Fruit fly (Drosophila melanogaster) whole organism, adult: Measurements from ENCODE around the gene CG10853.
A peak's percentile ranks its signal among the peaks of the same experiment; 100 is the strongest.

Experiments used
- CG11617 ChIP-seq: fragments of 200-800 bp; sonication (Bioruptor generic); optimal IDR thresholded peaks from 2 replicates; lab custom pipeline; 2017; ENCODE audit warnings: mild to moderate bottlenecking, missing biosample characterization, missing genetic modification reagents, missing genetic modification characterization
- CG12768 ChIP-seq: fragments of 200-800 bp; sonication (Bioruptor generic); optimal IDR thresholded peaks from 2 replicates; lab custom pipeline; 2017; ENCODE audit warnings: missing biosample characterization, missing genetic modification characterization, mild to moderate bottlenecking, moderate library complexity, missing genetic modification reagents
- CG14711 ChIP-seq: fragments of 200-800 bp; sonication (Bioruptor generic); optimal IDR thresholded peaks from 2 replicates; lab custom pipeline; 2018; ENCODE audit warnings: missing biosample characterization, mild to moderate bottlenecking, missing genetic modification characterization, moderate library complexity
- CG1620 ChIP-seq: fragments of 200-800 bp; sonication (Bioruptor generic); optimal IDR thresholded peaks from 2 replicates; lab custom pipeline; 2016; ENCODE audit warnings: missing biosample characterization, missing genetic modification characterization
- CG33017 ChIP-seq: fragments of 200-800 bp; sonication (Bioruptor generic); optimal IDR thresholded peaks from 2 replicates; lab custom pipeline; 2018; ENCODE audit warnings: missing biosample characterization, mild to moderate bottlenecking, missing genetic modification characterization, moderate library complexity
- CG5204 ChIP-seq: fragments of 200-800 bp; sonication (Bioruptor generic); optimal IDR thresholded peaks from 2 replicates; lab custom pipeline; 2016; ENCODE audit warnings: missing biosample characterization, missing genetic modification characterization
- CG7045 ChIP-seq: fragments of 200-800 bp; sonication (Bioruptor generic); optimal IDR thresholded peaks from 2 replicates; lab custom pipeline; 2017; ENCODE audit warnings: missing biosample characterization, mild to moderate bottlenecking, missing genetic modification characterization
- CG7101 ChIP-seq: fragments of 200-800 bp; sonication (Bioruptor generic); optimal IDR thresholded peaks from 2 replicates; lab custom pipeline; 2018; ENCODE audit warnings: missing biosample characterization, mild to moderate bottlenecking, missing genetic modification characterization, moderate library complexity
- Clk ChIP-seq: fragments of 200-800 bp; sonication (Bioruptor generic); optimal IDR thresholded peaks from 2 replicates; lab custom pipeline; 2017; ENCODE audit warnings: missing biosample characterization, missing genetic modification characterization
- Crg-1 ChIP-seq: fragments of 200-800 bp; sonication (Bioruptor generic); optimal IDR thresholded peaks from 2 replicates; lab custom pipeline; 2016; ENCODE audit warnings: missing biosample characterization, missing genetic modification characterization
- Hr96 ChIP-seq: fragments of 200-800 bp; sonication (Bioruptor generic); optimal IDR thresholded peaks from 2 replicates; lab custom pipeline; 2016; ENCODE audit warnings: missing biosample characterization, missing genetic modification characterization
- Mnt ChIP-seq: fragments of 200-800 bp; sonication (Bioruptor generic); optimal IDR thresholded peaks from 2 replicates; lab custom pipeline; 2016; ENCODE audit warnings: missing biosample characterization, mild to moderate bottlenecking, missing genetic modification characterization
- bab1 ChIP-seq: fragments of 200-800 bp; sonication (Bioruptor generic); optimal IDR thresholded peaks from 3 replicates; lab custom pipeline; 2019; ENCODE audit warnings: missing biosample characterization, mild to moderate bottlenecking, missing genetic modification characterization, moderate library complexity
- cic ChIP-seq: fragments of 200-800 bp; sonication (Bioruptor generic); optimal IDR thresholded peaks from 2 replicates; lab custom pipeline; 2017; ENCODE audit warnings: missing biosample characterization, mild to moderate bottlenecking, missing genetic modification characterization, moderate library complexity
- cnc ChIP-seq, 2 experiments: fragments of >200 bp; optimal IDR thresholded peaks; 2 replicates each; lab custom pipeline; 2017
- kay ChIP-seq: fragments of 200-800 bp; sonication (Bioruptor generic); peaks from one replicate; lab custom pipeline; 2016; ENCODE audit warnings: missing biosample characterization, missing genetic modification characterization, borderline replicate concordance
- ovo ChIP-seq: fragments of 200-800 bp; sonication (Bioruptor generic); optimal IDR thresholded peaks from 2 replicates; lab custom pipeline; 2016; ENCODE audit warnings: missing biosample characterization, missing genetic modification characterization
- pad ChIP-seq: fragments of 200-800 bp; sonication (Bioruptor generic); optimal IDR thresholded peaks from 3 replicates; lab custom pipeline; 2017; ENCODE audit warnings: missing biosample characterization, missing genetic modification characterization, mild to moderate bottlenecking, moderate library complexity, missing genetic modification reagents
- tj ChIP-seq: fragments of 200-800 bp; sonication (Bioruptor generic); optimal IDR thresholded peaks from 3 replicates; lab custom pipeline; 2017; ENCODE audit warnings: missing biosample characterization, mild to moderate bottlenecking, missing genetic modification characterization, moderate library complexity
- toe ChIP-seq: fragments of 200-800 bp; sonication (Bioruptor generic); optimal IDR thresholded peaks from 2 replicates; lab custom pipeline; 2016; ENCODE audit warnings: missing biosample characterization, missing genetic modification characterization

The CG10853 gene

dm6 chr3L:3905111-3905510, 42.6 kb upstream of the CG10853 start, which contains the start of gene ida:
Gene ida (plus strand): TSS chr3L:3905344.
- TF ChIP-seq tj, result peak; percentile 14
- peak; percentile 41 for TF ChIP-seq Mnt (GFP tag; lab: Kevin White, UChicago)
- no peak for TF ChIP-seq CG33017 (tag; lab: Kevin White, UChicago)
- TF ChIP-seq CG12768 (GFP tag; lab: Kevin White, UChicago), result peak; percentile 29
- TF ChIP-seq kay (GFP tag; lab: Kevin White, UChicago), result no peak
- peak; percentile 23 for TF ChIP-seq bab1 (GFP tag; lab: Kevin White, UChicago)
- peak; percentile 27 for TF ChIP-seq cic (GFP tag; lab: Kevin White, UChicago)
- no peak for TF ChIP-seq CG11617 (GFP tag; lab: Kevin White, UChicago)
- no peak for TF ChIP-seq CG7045 (GFP tag; lab: Kevin White, UChicago)
- TF ChIP-seq Clk (GFP tag; lab: Kevin White, UChicago), result no peak

dm6 chr3L:3908838-3909810, 38.6 kb upstream of the CG10853 start:
- peak; percentile 16 for TF ChIP-seq bab1 (GFP tag; lab: Kevin White, UChicago)
- no peak for TF ChIP-seq toe (GFP tag; lab: Kevin White, UChicago)
- peak; percentile 1 for TF ChIP-seq tj
- TF ChIP-seq CG12768 (GFP tag; lab: Kevin White, UChicago), result peak; percentile 1
- TF ChIP-seq Mnt (GFP tag; lab: Kevin White, UChicago), result peak; percentile 62
- no peak for TF ChIP-seq Hr96 (GFP tag; lab: Kevin White, UChicago)
- no peak for TF ChIP-seq Clk (GFP tag; lab: Kevin White, UChicago)
- no peak for TF ChIP-seq CG11617 (GFP tag; lab: Kevin White, UChicago)

dm6 chr3L:3909831-3910230, 37.9 kb upstream of the CG10853 start, which contains the start of gene mge:
Gene mge (minus strand): TSS chr3L:3909931.
- TF ChIP-seq Mnt (GFP tag; lab: Kevin White, UChicago) (no peak), cic (GFP tag; lab: Kevin White, UChicago) (no peak), toe (GFP tag; lab: Kevin White, UChicago) (no peak), CG7045 (GFP tag; lab: Kevin White, UChicago) (no peak), Clk (GFP tag; lab: Kevin White, UChicago) (no peak), CG14711 (tag; lab: Kevin White, UChicago) (no peak), CG7101 (tag; lab: Kevin White, UChicago) (no peak), pad (GFP tag; lab: Kevin White, UChicago) (no peak), CG12768 (GFP tag; lab: Kevin White, UChicago) (no peak), CG5204 (GFP tag; lab: Kevin White, UChicago) (no peak), ovo (GFP tag; lab: Kevin White, UChicago) (no peak), tj (no peak), CG33017 (tag; lab: Kevin White, UChicago) (no peak), CG1620 (GFP tag; lab: Kevin White, UChicago) (no peak), Crg-1 (no peak), bab1 (GFP tag; lab: Kevin White, UChicago) (no peak), CG11617 (GFP tag; lab: Kevin White, UChicago) (no peak), kay (GFP tag; lab: Kevin White, UChicago) (no peak), Hr96 (GFP tag; lab: Kevin White, UChicago) (no peak)

dm6 chr3L:3912134-3912533, 35.6 kb upstream of the CG10853 start:
- TF ChIP-seq tj (peak; percentile 48), CG5204 (GFP tag; lab: Kevin White, UChicago) (no peak), Clk (GFP tag; lab: Kevin White, UChicago) (no peak)

dm6 chr3L:3923631-3924274, 23.9 kb upstream of the CG10853 start:
- TF ChIP-seq tj, result peak; percentile 3
- peak; percentile 34 for TF ChIP-seq kay (GFP tag; lab: Kevin White, UChicago)
- peak; percentile 59 for TF ChIP-seq cic (GFP tag; lab: Kevin White, UChicago)
- no peak for TF ChIP-seq CG7101 (tag; lab: Kevin White, UChicago)
- TF ChIP-seq CG5204 (GFP tag; lab: Kevin White, UChicago), result no peak
- TF ChIP-seq CG7045 (GFP tag; lab: Kevin White, UChicago), result no peak
- TF ChIP-seq Mnt (GFP tag; lab: Kevin White, UChicago), result no peak
- no peak for TF ChIP-seq cnc (optimal IDR thresholded peaks at IDR 0.05; lab: Kevin White, UChicago)
- no peak for TF ChIP-seq CG1620 (GFP tag; lab: Kevin White, UChicago)
- peak; percentile 46 for TF ChIP-seq CG12768 (GFP tag; lab: Kevin White, UChicago)

- TF ChIP-seq CG14711 (tag; lab: Kevin White, UChicago) (no peak), CG7045 (GFP tag; lab: Kevin White, UChicago) (no peak), CG7101 (tag; lab: Kevin White, UChicago) (no peak), CG11617 (GFP tag; lab: Kevin White, UChicago) (no peak), ovo (GFP tag; lab: Kevin White, UChicago) (peak; percentile 78), CG1620 (GFP tag; lab: Kevin White, UChicago) (no peak), Clk (GFP tag; lab: Kevin White, UChicago) (no peak), toe (GFP tag; lab: Kevin White, UChicago) (no peak), kay (GFP tag; lab: Kevin White, UChicago) (peak; percentile 42), CG12768 (GFP tag; lab: Kevin White, UChicago) (peak; percentile 38), bab1 (GFP tag; lab: Kevin White, UChicago) (no peak), pad (GFP tag; lab: Kevin White, UChicago) (no peak), Mnt (GFP tag; lab: Kevin White, UChicago) (peak; percentile 42), CG33017 (tag; lab: Kevin White, UChicago) (no peak), cic (GFP tag; lab: Kevin White, UChicago) (peak; percentile 93), Hr96 (GFP tag; lab: Kevin White, UChicago) (no peak), tj (no peak), Crg-1 (no peak), CG5204 (GFP tag; lab: Kevin White, UChicago) (no peak), cnc (optimal IDR thresholded peaks at IDR 0.05; lab: Kevin White, UChicago) (no peak)
Observed at dm6 chr3L:3925487-3925886, 22.2 kb upstream of the CG10853 start.
